Fruit fly (Drosophila melanogaster): Measurements from ENCODE around the gene tacc.

Gene tacc

DNA sequence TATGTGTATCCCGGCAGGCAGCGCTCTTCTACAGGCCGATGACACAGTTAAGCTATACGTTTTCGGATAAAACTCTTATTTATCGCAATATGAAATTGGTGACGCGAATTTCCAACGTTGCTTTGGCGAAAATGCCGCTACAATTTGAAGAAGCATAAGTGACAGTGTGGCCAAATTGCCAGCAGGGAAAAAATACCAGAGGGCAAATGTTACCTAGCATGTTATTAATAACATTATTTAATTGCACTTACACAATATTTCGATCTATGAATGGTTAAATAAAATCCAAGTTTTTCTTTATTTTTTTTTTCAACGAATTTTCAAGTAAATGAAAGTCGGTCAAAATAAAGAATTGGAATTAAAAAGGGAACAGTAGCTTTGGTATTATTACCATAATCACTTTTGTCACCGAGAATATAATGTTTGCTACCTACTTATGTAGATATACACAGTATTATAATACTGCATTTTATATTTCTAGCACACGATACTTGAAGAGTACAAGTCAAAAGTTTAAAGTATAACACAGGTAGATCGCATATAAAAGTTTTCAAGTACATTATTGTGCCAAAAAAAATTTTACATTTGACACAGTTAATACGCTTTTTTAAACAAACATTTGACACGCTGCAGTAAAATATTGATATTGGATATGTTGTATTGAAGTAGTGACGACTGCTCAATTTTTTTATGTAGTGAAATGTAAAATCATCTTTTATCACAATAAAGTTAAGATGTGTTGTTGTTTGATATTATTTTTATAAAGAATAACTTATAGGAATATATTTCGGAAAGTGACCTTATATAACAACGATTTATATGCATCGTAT lies at the start of gene tacc (continued):
- TF ChIP-seq gcm2 (GFP tag; optimal IDR thresholded peaks at IDR 0.05) (no peak), az2 (GFP tag; optimal IDR thresholded peaks at IDR 0.05) (no peak), CG12155 (GFP tag; optimal IDR thresholded peaks at IDR 0.05) (no peak), Hr3 (GFP tag; optimal IDR thresholded peaks at IDR 0.05) (no peak), Usf (GFP tag; optimal IDR thresholded peaks at IDR 0.05) (no peak), dmrt99B (tag; optimal IDR thresholded peaks at IDR 0.05) (no peak), fd64A (GFP tag; optimal IDR thresholded peaks at IDR 0.05) (no peak), gem (tag; optimal IDR thresholded peaks at IDR 0.05) (no peak), bcd (GFP tag; optimal IDR thresholded peaks at IDR 0.05) (no peak), CG16813 (GFP tag; IDR thresholded peaks at IDR 0.05; ENCODE audit: partially characterized antibody) (peak; percentile 30; the same call in 1 of the 3 replicates), CG10565 (GFP tag; optimal IDR thresholded peaks at IDR 0.05) (no peak), Dad (GFP tag; optimal IDR thresholded peaks at IDR 0.05) (no peak), CG16779 (GFP tag; IDR thresholded peaks at IDR 0.05) (no peak), BEAF-32 (GFP tag; optimal IDR thresholded peaks at IDR 0.05) (peak; percentile 37), Dp (GFP tag; optimal IDR thresholded peaks at IDR 0.05) (peak; percentile 79), chn (GFP tag; optimal IDR thresholded peaks at IDR 0.05) (no peak), en (GFP tag; optimal IDR thresholded peaks at IDR 0.05) (no peak), cad (GFP tag; optimal IDR thresholded peaks at IDR 0.05) (no peak), MESR4 (GFP tag; optimal IDR thresholded peaks at IDR 0.05) (peak; percentile 29), CG10959 (GFP tag; IDR thresholded peaks at IDR 0.05) (no peak), CG15269 (tag; optimal IDR thresholded peaks at IDR 0.05) (no peak), Dip2 (GFP tag; IDR thresholded peaks at IDR 0.05) (no peak), sr (GFP tag; IDR thresholded peaks at IDR 0.05) (no peak), fru (optimal IDR thresholded peaks at IDR 0.05) (no peak), Camta (GFP tag; optimal IDR thresholded peaks at IDR 0.05) (no peak), tap (tag; optimal IDR thresholded peaks at IDR 0.05) (no peak), CG33213 (GFP tag; optimal IDR thresholded peaks at IDR 0.05) (no peak), gce (GFP tag; IDR thresholded peaks at IDR 0.05) (no peak), Dref (GFP tag; IDR thresholded peaks at IDR 0.05) (no peak), unpg (GFP tag; optimal IDR thresholded peaks at IDR 0.05) (no peak), CG12942 (GFP tag; optimal IDR thresholded peaks at IDR 0.05) (no peak), ash1 (GFP tag; optimal IDR thresholded peaks at IDR 0.05) (no peak), Lim3 (GFP tag; IDR thresholded peaks at IDR 0.05) (no peak), Opbp (GFP tag; IDR thresholded peaks at IDR 0.05; ENCODE audit: partially characterized antibody) (0 out of 3 replicates have a peak, but pooled peaks have one; percentile 23), Sox100B (GFP tag; optimal IDR thresholded peaks at IDR 0.05) (no peak), vfl (GFP tag; optimal IDR thresholded peaks at IDR 0.05) (no peak), NC2β (GFP tag; optimal IDR thresholded peaks at IDR 0.05) (no peak), CG15696 (tag; optimal IDR thresholded peaks at IDR 0.05) (no peak), bigmax (GFP tag; optimal IDR thresholded peaks at IDR 0.05) (no peak), nerfin-1 (tag; optimal IDR thresholded peaks at IDR 0.05) (peak; percentile 3), fd102C (GFP tag; optimal IDR thresholded peaks at IDR 0.05) (no peak), CG4730 (GFP tag; IDR thresholded peaks at IDR 0.05) (no peak), amos (GFP tag; IDR thresholded peaks at IDR 0.05; ENCODE audit: partially characterized antibody) (peak; percentile 41), CG3163 (GFP tag; optimal IDR thresholded peaks at IDR 0.05) (no peak), CG13296 (GFP tag; optimal IDR thresholded peaks at IDR 0.05) (no peak), grau (tag; optimal IDR thresholded peaks at IDR 0.05) (no peak), CG10979 (tag; optimal IDR thresholded peaks at IDR 0.05) (no peak), CG7556 (GFP tag; optimal IDR thresholded peaks at IDR 0.05) (no peak), Antp (GFP tag; optimal IDR thresholded peaks at IDR 0.05) (no peak), wor (GFP tag; IDR thresholded peaks at IDR 0.05) (no peak)

Measured in whole organism, embryonic.